Worm (Caenorhabditis elegans): ENCODE results near the gene idhb-1.

The idhb-1 gene

ce11 chrX:14169569-14170031 is 4.3 kb downstream of the idhb-1 start, which contains the start of gene sym-4:
TSS of gene sym-4 (minus strand) at chrX:14169619.
- TF ChIP-seq nhr-232 (tag; optimal IDR thresholded peaks at IDR 0.05) (no peak), sox-2 (GFP tag; IDR thresholded peaks at IDR 0.05) (no peak), pag-3 (tag; optimal IDR thresholded peaks at IDR 0.05; ENCODE audit: borderline replicate concordance) (no peak), unc-42 (tag; optimal IDR thresholded peaks at IDR 0.05) (peak; percentile 83), pha-4 (tag; optimal IDR thresholded peaks at IDR 0.05) (no peak), ceh-22 (tag; optimal IDR thresholded peaks at IDR 0.05) (no peak), syd-9 (tag; optimal IDR thresholded peaks at IDR 0.05) (peak; percentile 7), ceh-24 (tag; optimal IDR thresholded peaks at IDR 0.05) (no peak), ttx-3 (tag; optimal IDR thresholded peaks at IDR 0.05) (no peak), hlh-8 (tag; optimal IDR thresholded peaks at IDR 0.05) (peak; percentile 82), rnt-1 (tag; optimal IDR thresholded peaks at IDR 0.05) (peak; percentile 42), fax-1 (tag; optimal IDR thresholded peaks at IDR 0.05) (no peak), unc-55 (GFP tag; optimal IDR thresholded peaks at IDR 0.05) (peak; percentile 22), ets-4 (tag; optimal IDR thresholded peaks at IDR 0.05) (peak; percentile 57), hlh-30 (tag; optimal IDR thresholded peaks at IDR 0.05; ENCODE audit: insufficient read depth) (peak; percentile 75), fkh-10 (GFP tag; optimal IDR thresholded peaks at IDR 0.05) (no peak), ref-2 (tag; optimal IDR thresholded peaks at IDR 0.05) (peak; percentile 59), unc-3 (GFP tag; conservative IDR thresholded peaks at IDR 0.05) (no peak), unc-3 (tag; optimal IDR thresholded peaks at IDR 0.05) (no peak), tbx-2 (tag; optimal IDR thresholded peaks at IDR 0.05) (peak; percentile 71), pros-1 (tag; optimal IDR thresholded peaks at IDR 0.05) (peak; percentile 12), pqm-1 (tag; optimal IDR thresholded peaks at IDR 0.05) (peak; percentile 38), dve-1 (tag; optimal IDR thresholded peaks at IDR 0.05) (peak; percentile 60), C08G9.2 (tag; optimal IDR thresholded peaks at IDR 0.05) (peak; percentile 29), F13H6.1 (tag; optimal IDR thresholded peaks at IDR 0.05) (no peak), ceh-14 (tag; optimal IDR thresholded peaks at IDR 0.05) (no peak), lin-11 (tag; optimal IDR thresholded peaks at IDR 0.05) (no peak), K09A11.1 (tag; optimal IDR thresholded peaks at IDR 0.05; ENCODE audit: insufficient read depth) (peak; percentile 53), ceh-45 (GFP tag; IDR thresholded peaks at IDR 0.05) (0 out of 2 replicates have a peak, but pooled peaks have one; percentile 50), ceh-6 (GFP tag; optimal IDR thresholded peaks at IDR 0.05) (peak; percentile 35), npax-4 (tag; optimal IDR thresholded peaks at IDR 0.05) (no peak), tbx-7 (tag; optimal IDR thresholded peaks at IDR 0.05) (no peak), elt-4 (tag; optimal IDR thresholded peaks at IDR 0.05) (no peak), hlh-6 (tag; optimal IDR thresholded peaks at IDR 0.05) (no peak), zip-5 (tag; optimal IDR thresholded peaks at IDR 0.05) (no peak), ceh-9 (tag; optimal IDR thresholded peaks at IDR 0.05) (no peak), ceh-31 (tag; optimal IDR thresholded peaks at IDR 0.05) (peak; percentile 77), ceh-34 (tag; optimal IDR thresholded peaks at IDR 0.05) (peak; percentile 68), ceh-19 (GFP tag; optimal IDR thresholded peaks at IDR 0.05) (no peak), nfya-1 (tag; optimal IDR thresholded peaks at IDR 0.05) (peak; percentile 77), unc-86 (tag; optimal IDR thresholded peaks at IDR 0.05) (no peak), pax-1 (tag; optimal IDR thresholded peaks at IDR 0.05) (no peak), sdc-2 (tag; optimal IDR thresholded peaks at IDR 0.05) (peak; percentile 79), ceh-30 (tag; optimal IDR thresholded peaks at IDR 0.05) (peak; percentile 44), ceh-18 (tag; optimal IDR thresholded peaks at IDR 0.05) (peak; percentile 87), ceh-48 (tag; optimal IDR thresholded peaks at IDR 0.05) (peak; percentile 34), sox-4 (tag; optimal IDR thresholded peaks at IDR 0.05) (no peak), ahr-1 (tag; optimal IDR thresholded peaks at IDR 0.05) (no peak), elt-2 (tag; optimal IDR thresholded peaks at IDR 0.05) (peak; percentile 72)

Data from whole organism, late embryonic.